Worm (Caenorhabditis elegans) whole organism, late embryonic: Measurements from ENCODE around the gene hot-3.

Experiments
- K09A11.1 ChIP-seq: sonication (generic microtip); optimal IDR thresholded peaks from 2 replicates; lab custom pipeline; 2017; ENCODE audit warnings: antibody characterized with exemption, mild to moderate bottlenecking, missing genetic modification characterization, missing compliant biosample characterization; ENCODE audit not compliant: insufficient read depth
- ama-1 ChIP-seq: fragments of 150-350 bp; optimal IDR thresholded peaks from 2 replicates; lab custom pipeline; 2014
- ceh-22 ChIP-seq: sonication (generic microtip); optimal IDR thresholded peaks from 2 replicates; lab custom pipeline; 2017; ENCODE audit warnings: missing biosample characterization, missing genetic modification characterization
- ceh-45 ChIP-seq: fragments of 200-800 bp; sonication (Bioruptor generic); IDR thresholded peaks from 2 replicates; pipeline ENCODE4 v1.3.6; 2022; ENCODE audit warnings: missing genetic modification reagents, missing genetic modification characterization, missing compliant biosample characterization
- hlh-6 ChIP-seq: sonication (generic microtip); optimal IDR thresholded peaks from 2 replicates; lab custom pipeline; 2016; ENCODE audit warnings: missing genotype, missing genetic modification characterization, missing compliant biosample characterization
- pag-3 ChIP-seq: sonication (generic microtip); optimal IDR thresholded peaks from 2 replicates; lab custom pipeline; 2016; ENCODE audit warnings: missing compliant biosample characterization, missing genetic modification characterization, borderline replicate concordance
- pha-4 ChIP-seq: fragments of 150-350 bp; optimal IDR thresholded peaks from 2 replicates; lab custom pipeline; 2018; ENCODE audit warnings: missing biosample characterization, missing genetic modification reagents, missing genetic modification characterization
- ref-2 ChIP-seq: sonication (generic microtip); optimal IDR thresholded peaks from 2 replicates; lab custom pipeline; 2016; ENCODE audit warnings: missing genetic modification characterization, missing compliant biosample characterization
- rnt-1 ChIP-seq: sonication (generic microtip); optimal IDR thresholded peaks from 2 replicates; lab custom pipeline; 2016; ENCODE audit warnings: missing genetic modification characterization, missing compliant biosample characterization
- tbx-2 ChIP-seq: sonication (generic microtip); optimal IDR thresholded peaks from 2 replicates; lab custom pipeline; 2016; ENCODE audit warnings: missing genetic modification characterization, missing compliant biosample characterization

DNA sequence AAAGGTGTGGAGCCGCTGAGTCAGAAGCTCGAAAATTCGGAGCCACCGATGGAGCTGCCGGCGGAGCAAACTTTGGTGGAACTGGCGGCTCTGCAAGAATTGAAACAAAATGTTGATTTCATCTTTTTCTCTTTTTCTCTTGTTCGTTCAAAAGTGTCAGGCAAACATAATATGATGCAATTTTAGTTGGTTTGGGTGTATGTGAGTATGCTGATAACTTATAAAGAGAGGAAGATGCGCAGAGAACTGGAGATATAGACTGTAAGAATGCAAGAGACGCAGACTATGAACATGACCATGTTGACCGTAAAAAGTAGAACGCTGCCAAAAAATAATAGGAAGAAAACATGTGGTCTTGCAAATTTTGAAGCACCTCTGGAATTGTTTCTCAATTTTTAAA lies 22.2 kb upstream of the hot-3 start:
- no peak for TF ChIP-seq rnt-1 (tag; lab: Kevin White, UChicago)
- no peak for TF ChIP-seq ama-1
- TF ChIP-seq hlh-6 = no peak
- no peak for TF ChIP-seq pha-4
- TF ChIP-seq ceh-45 (GFP tag; lab: Robert Waterston, UW) = no peak
- TF ChIP-seq pag-3 = no peak
- TF ChIP-seq ceh-22 (tag; lab: Kevin White, UChicago) = no peak
- no peak for TF ChIP-seq tbx-2 (tag; lab: Kevin White, UChicago)
- no peak for TF ChIP-seq K09A11.1 (tag; lab: Kevin White, UChicago)
- no peak for TF ChIP-seq ref-2 (tag; lab: Kevin White, UChicago)
